Fruit fly (Drosophila melanogaster) whole organism, embryonic: Measurements from ENCODE around the gene Tom70.

ENCODE experiments used
- CG13624 ChIP-seq: fragments of 200-800 bp; sonication (Bioruptor generic); optimal IDR thresholded peaks from 2 replicates; lab custom pipeline; 2016; ENCODE audit warnings: missing biosample characterization, missing genetic modification characterization
- CG7745 ChIP-seq: fragments of 200-800 bp; sonication (Bioruptor generic); optimal IDR thresholded peaks from 2 replicates; lab custom pipeline; 2018; ENCODE audit warnings: missing biosample characterization, mild to moderate bottlenecking, missing genetic modification characterization, moderate library complexity
- Hr39 ChIP-seq: fragments of >200 bp; optimal IDR thresholded peaks from 2 replicates; lab custom pipeline; 2017
- MTF-1 ChIP-seq: fragments of 200-800 bp; sonication (Bioruptor generic); optimal IDR thresholded peaks from 2 replicates; lab custom pipeline; 2018; ENCODE audit warnings: missing biosample characterization, mild to moderate bottlenecking, missing genetic modification characterization, borderline replicate concordance
- YL-1 ChIP-seq: fragments of 200-800 bp; sonication (Bioruptor generic); optimal IDR thresholded peaks from 3 replicates; lab custom pipeline; 2017; ENCODE audit warnings: missing biosample characterization, mild to moderate bottlenecking, missing genetic modification characterization

- TF ChIP-seq CG7745 (no peak), CG13624 (GFP tag; lab: Kevin White, UChicago) (peak; percentile 65), Hr39 (lab: Kevin White, UChicago) (no peak), MTF-1 (GFP tag; lab: Kevin White, UChicago) (no peak), YL-1 (GFP tag; lab: Kevin White, UChicago) (peak; percentile 94)
Observed at dm6 chr2L:11987945-11988344, 50.4 kb downstream of the Tom70 start, which contains the start of the genes CG6686 and CG34163.
